Worm (Caenorhabditis elegans): Measurements from ENCODE around the gene Y41G9A.17.

DNA sequence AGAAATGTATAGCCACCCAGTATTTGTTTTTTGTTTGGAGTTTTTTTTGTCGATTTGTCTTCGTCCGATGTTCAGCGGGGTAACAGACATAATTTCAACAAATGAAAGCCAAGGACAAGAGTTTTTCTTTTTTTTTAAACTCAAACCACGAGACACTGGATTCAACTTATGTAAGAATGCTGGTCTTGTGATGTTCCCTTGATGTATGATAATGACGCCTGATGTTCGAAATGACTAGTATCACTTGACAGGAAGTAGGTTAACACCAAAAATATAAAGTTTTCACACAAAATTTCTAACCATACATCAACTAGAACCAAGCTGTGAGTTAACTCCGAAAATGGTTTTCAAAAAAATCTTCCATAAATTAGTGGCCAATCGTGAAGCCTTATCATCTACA is 29.3 kb downstream of the Y41G9A.17 start:
- TF ChIP-seq ztf-4 (tag; optimal IDR thresholded peaks at IDR 0.05), result no peak
- no peak for TF ChIP-seq ama-1 (optimal IDR thresholded peaks at IDR 0.05)
- no peak for TF ChIP-seq ceh-82 (tag; optimal IDR thresholded peaks at IDR 0.05)
